Fruit fly (Drosophila melanogaster): ENCODE data around the gene edin.
A peak's percentile ranks its signal among the peaks of the same experiment; 100 is the strongest.

Gene edin

DNA sequence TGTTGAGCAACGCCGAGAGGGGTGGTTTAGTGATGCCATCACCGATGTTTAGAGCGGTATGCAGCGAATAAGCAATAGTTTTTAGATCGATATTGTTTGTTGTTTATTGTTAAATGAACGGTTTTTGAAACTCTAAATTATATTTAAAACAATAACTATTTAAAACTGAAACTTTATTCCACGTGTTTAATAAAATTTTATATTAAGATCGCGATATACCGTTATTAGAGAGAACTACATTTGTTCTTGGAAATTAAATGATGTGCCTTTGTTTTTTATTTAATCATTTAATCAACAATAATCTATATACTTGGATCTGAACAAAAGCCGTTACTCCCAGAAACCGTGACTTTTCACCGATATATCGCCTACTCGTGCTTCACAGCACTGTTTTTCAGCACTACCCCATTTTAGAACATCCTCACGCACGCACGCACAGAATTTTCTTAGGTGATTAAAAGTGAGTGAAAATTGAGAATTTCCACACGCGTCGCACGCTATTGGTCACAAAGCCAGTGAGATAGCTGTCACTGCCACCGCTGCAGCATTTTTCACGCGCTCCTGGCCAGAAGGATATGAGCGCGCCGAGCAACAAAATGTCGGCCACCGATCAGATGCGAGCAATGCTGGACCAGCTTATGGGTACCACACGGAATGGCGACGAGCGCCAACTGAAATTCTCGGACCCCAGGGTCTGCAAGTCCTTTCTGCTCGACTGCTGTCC lies 19.4 kb downstream of the edin start, which contains the start of the genes U4-U6-60K and CG7564 (continued):
- TF ChIP-seq Sox102F (GFP tag; optimal IDR thresholded peaks at IDR 0.05) (no peak), fkh (GFP tag; optimal IDR thresholded peaks at IDR 0.05) (no peak), CG7368 (GFP tag; optimal IDR thresholded peaks at IDR 0.05) (no peak), achi (GFP tag; optimal IDR thresholded peaks at IDR 0.05) (peak; percentile 59), CG8632 (GFP tag; optimal IDR thresholded peaks at IDR 0.05) (peak; percentile 51), vri (GFP tag; optimal IDR thresholded peaks at IDR 0.05) (no peak), fd85E (GFP tag; optimal IDR thresholded peaks at IDR 0.05) (peak; percentile 43), CG3919 (GFP tag; optimal IDR thresholded peaks at IDR 0.05) (peak; percentile 65), eg (GFP tag; IDR thresholded peaks at IDR 0.05) (no peak; the same call in 2 of the 3 replicates), dsx (GFP tag; optimal IDR thresholded peaks at IDR 0.05; ENCODE audit: poor library complexity, severe bottlenecking) (no peak), Hr4 (GFP tag; optimal IDR thresholded peaks at IDR 0.05) (peak; percentile 62), CG3032 (tag; optimal IDR thresholded peaks at IDR 0.05) (peak; percentile 57), svp (GFP tag) (peak; percentile 56)

DNA sequence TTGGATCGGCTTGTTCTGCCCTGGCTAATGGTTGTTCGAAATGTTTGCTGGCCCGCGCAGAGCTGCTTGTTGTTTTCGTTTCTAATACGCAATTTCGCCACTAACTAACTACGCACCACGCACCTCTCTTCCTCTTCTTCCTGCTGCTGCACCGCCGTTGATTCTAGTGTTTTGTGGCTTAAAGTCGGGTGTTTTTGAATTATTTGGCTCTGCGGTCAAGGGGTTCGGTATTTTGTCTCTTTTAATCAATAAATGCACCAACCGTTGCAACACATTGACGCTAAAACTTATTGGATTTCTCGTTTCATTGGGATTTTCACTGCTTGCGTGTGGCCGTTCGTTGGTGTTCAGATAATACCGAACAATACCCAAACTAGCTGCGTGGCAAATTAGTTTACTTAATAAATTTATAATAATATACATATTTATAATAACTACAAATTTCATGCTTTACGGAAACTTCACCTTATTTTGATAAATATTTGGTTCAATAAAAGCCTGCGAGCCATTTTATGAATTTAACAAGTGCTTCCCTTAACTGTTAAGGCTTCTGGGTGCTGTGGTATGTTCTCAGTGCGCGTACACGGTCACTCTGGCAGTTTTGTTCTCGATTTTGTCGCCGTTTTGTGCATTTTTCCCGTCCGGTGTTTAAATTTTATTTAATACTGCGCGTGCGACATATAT lies 35.0 kb downstream of the edin start, which contains the start of the genes Edc3 and Nedd4:
Edc3 (minus strand) TSS at position 351 of the 684 bp plus-strand sequence.
Nedd4 (plus strand) TSS at position 571 of the 684 bp plus-strand sequence.
- TF ChIP-seq fkh (GFP tag; optimal IDR thresholded peaks at IDR 0.05) (peak; percentile 69), CG7368 (GFP tag; optimal IDR thresholded peaks at IDR 0.05) (no peak), Eip78C (GFP tag) (no peak), esn (GFP tag; optimal IDR thresholded peaks at IDR 0.05) (no peak), vri (GFP tag; optimal IDR thresholded peaks at IDR 0.05) (peak; percentile 1), CG3032 (tag; optimal IDR thresholded peaks at IDR 0.05) (peak; percentile 40)

DNA sequence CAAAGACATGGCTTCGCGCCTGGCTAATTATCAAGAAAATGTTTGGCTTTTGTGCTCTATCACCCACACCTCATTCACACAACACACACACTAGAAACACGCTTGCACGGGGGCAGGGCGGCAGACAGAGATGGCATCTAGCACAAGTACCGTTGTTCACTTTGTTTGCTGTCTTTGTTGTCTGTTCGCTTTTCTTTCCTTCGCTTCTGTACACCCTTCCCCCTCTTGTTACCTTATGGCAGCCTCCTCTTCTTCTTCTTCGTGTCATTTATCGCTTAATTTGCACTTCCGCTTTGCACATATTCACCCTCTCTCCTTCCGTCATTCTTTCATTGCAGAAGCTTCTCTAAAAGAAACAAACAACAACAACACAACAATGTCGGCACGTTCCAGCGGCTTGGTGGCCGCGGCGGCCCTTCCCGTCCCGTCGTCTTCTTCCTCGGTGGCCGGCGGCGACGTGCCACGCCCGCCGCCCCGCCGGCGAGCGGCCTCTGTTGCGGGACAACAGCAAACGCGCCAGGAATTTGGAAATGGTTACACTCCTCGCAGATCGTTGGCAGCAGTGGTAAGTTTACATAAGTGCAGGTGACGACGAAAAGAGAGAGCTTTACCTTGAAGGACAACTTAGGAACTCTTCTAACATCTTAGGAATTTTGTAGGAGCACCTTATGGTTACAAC lies 35.9 kb downstream of the edin start:
- TF ChIP-seq cyc (GFP tag; optimal IDR thresholded peaks at IDR 0.05) (no peak), CG11902 (GFP tag; optimal IDR thresholded peaks at IDR 0.05) (no peak), CG34406 (GFP tag; optimal IDR thresholded peaks at IDR 0.05) (no peak), fkh (GFP tag; optimal IDR thresholded peaks at IDR 0.05) (peak; percentile 63), Sox14 (GFP tag; optimal IDR thresholded peaks at IDR 0.05) (peak; percentile 92), Hr39 (GFP tag; optimal IDR thresholded peaks at IDR 0.05) (no peak), CG6163 (GFP tag; IDR thresholded peaks at IDR 0.05) (peak; percentile 52; the same call in 2 of the 3 replicates), CG1621 (tag; optimal IDR thresholded peaks at IDR 0.05) (no peak), dsx (GFP tag; optimal IDR thresholded peaks at IDR 0.05; ENCODE audit: poor library complexity, severe bottlenecking) (peak; percentile 13), CG6808 (GFP tag; optimal IDR thresholded peaks at IDR 0.05) (peak; percentile 18), CG10631 (GFP tag; optimal IDR thresholded peaks at IDR 0.05) (no peak), svp (GFP tag) (peak; percentile 72), Eip78C (GFP tag) (peak; percentile 47), achi (GFP tag; optimal IDR thresholded peaks at IDR 0.05) (no peak), net (GFP tag; optimal IDR thresholded peaks at IDR 0.05) (no peak)

DNA sequence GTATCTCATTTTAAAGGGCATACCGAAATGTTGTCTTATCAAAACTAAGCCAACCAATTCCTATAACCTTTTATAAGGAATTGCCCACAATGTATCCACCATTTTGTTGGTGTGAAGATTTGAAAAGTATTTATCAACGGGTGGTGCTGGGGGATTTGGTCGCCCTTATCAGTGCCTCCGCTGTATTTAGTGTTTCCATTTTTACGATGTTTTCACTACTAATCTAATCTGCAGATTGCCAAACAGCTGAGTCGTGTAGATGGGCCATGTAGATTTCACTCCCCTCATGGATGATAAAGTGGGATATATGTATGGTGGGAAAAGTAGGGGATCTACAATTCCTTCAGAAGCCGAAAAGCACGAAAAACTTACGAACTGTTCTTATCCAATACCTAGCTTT lies 36.7 kb downstream of the edin start:
- TF ChIP-seq vri (GFP tag; optimal IDR thresholded peaks at IDR 0.05) (peak; percentile 47), fkh (GFP tag; optimal IDR thresholded peaks at IDR 0.05) (peak; percentile 40), CG11762 (GFP tag; optimal IDR thresholded peaks at IDR 0.05; ENCODE audit: insufficient read depth) (no peak)

DNA sequence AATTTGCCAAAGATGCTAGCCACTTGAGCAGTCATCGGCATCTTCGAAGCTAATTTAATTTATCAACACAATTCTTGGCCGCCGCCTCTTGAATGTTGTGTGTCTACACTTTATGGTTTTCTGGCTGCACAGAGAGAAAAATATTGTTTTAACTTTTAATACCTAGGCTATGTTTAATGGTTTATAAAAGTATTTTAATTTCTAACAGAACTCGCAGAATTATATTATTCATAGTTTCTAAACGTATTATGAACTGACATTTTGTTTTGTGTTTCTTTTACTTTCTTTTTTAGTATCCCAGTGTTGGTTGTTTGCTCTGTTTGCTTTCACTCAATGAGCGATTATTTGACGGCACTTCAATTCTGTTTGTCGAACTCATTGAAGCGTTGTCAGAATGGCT lies 37.5 kb downstream of the edin start:
- TF ChIP-seq CG9139 (GFP tag; optimal IDR thresholded peaks at IDR 0.05) (no peak), CG1621 (tag; optimal IDR thresholded peaks at IDR 0.05) (no peak), CG8119 (GFP tag; IDR thresholded peaks at IDR 0.05) (no peak), esn (GFP tag; optimal IDR thresholded peaks at IDR 0.05) (no peak), CG7368 (GFP tag; optimal IDR thresholded peaks at IDR 0.05) (no peak), CG6808 (GFP tag; optimal IDR thresholded peaks at IDR 0.05) (no peak), Sox14 (GFP tag; optimal IDR thresholded peaks at IDR 0.05) (no peak), CG11294 (GFP tag; IDR thresholded peaks at IDR 0.05) (no peak), fkh (GFP tag; optimal IDR thresholded peaks at IDR 0.05) (peak; percentile 21), CG15336 (GFP tag; IDR thresholded peaks at IDR 0.05) (peak; percentile 34; the same call in 1 of the 2 replicates), Eip93F (GFP tag; optimal IDR thresholded peaks at IDR 0.05) (no peak), CG11762 (GFP tag; optimal IDR thresholded peaks at IDR 0.05; ENCODE audit: insufficient read depth) (no peak), Hr39 (GFP tag; optimal IDR thresholded peaks at IDR 0.05) (no peak), svp (GFP tag) (no peak), CG6854 (GFP tag; optimal IDR thresholded peaks at IDR 0.05) (no peak), spab (GFP tag; optimal IDR thresholded peaks at IDR 0.05) (no peak), Blimp-1 (GFP tag; optimal IDR thresholded peaks at IDR 0.05) (no peak), Sox15 (GFP tag; optimal IDR thresholded peaks at IDR 0.05) (no peak), ss (GFP tag; optimal IDR thresholded peaks at IDR 0.05) (no peak), CG8632 (GFP tag; optimal IDR thresholded peaks at IDR 0.05) (no peak), acj6 (GFP tag; optimal IDR thresholded peaks at IDR 0.05) (no peak), Met (GFP tag; optimal IDR thresholded peaks at IDR 0.05) (peak; percentile 39)
